Worm (Caenorhabditis elegans) whole organism, young adult: Measurements from ENCODE around the gene F29B9.5.
A peak's percentile ranks its signal among the peaks of the same experiment; 100 is the strongest.

ENCODE experiments used
- B0019.2 ChIP-seq: fragments of 200-800 bp; sonication (Bioruptor generic); conservative IDR thresholded peaks from 2 replicates; pipeline ENCODE4 v1.3.6; 2022; ENCODE audit warnings: missing genetic modification reagents, missing genetic modification characterization, missing compliant biosample characterization
- B0035.1 ChIP-seq: sonication (generic microtip); optimal IDR thresholded peaks from 2 replicates; lab custom pipeline; 2016; ENCODE audit warnings: missing genetic modification characterization, mild to moderate bottlenecking, missing compliant biosample characterization, missing genotype, missing genetic modification reagents
- F33H1.4 ChIP-seq: fragments of 200-800 bp; sonication (Bioruptor generic); IDR thresholded peaks from 2 replicates; pipeline ENCODE4 v1.3.6; 2022; ENCODE audit warnings: missing genetic modification reagents, missing genetic modification characterization, missing compliant biosample characterization
- F39B2.1 ChIP-seq: fragments of 200-800 bp; sonication (Bioruptor generic); IDR thresholded peaks from 2 replicates; pipeline ENCODE4 v1.3.6; 2022; ENCODE audit warnings: missing genetic modification reagents, missing genetic modification characterization, missing compliant biosample characterization
- F52B5.7 ChIP-seq: sonication (generic microtip); optimal IDR thresholded peaks from 2 replicates; lab custom pipeline; 2016; ENCODE audit warnings: mild to moderate bottlenecking, missing genetic modification characterization, missing compliant biosample characterization
- F55B11.4 ChIP-seq: sonication (generic microtip); optimal IDR thresholded peaks from 2 replicates; lab custom pipeline; 2016; ENCODE audit warnings: missing compliant biosample characterization, missing genetic modification characterization, borderline replicate concordance; ENCODE audit not compliant: insufficient read depth
- F57C9.4 ChIP-seq: sonication (generic microtip); optimal IDR thresholded peaks from 2 replicates; lab custom pipeline; 2017; ENCODE audit warnings: mild to moderate bottlenecking, missing genetic modification characterization, missing compliant biosample characterization
- T26A5.8 ChIP-seq: sonication (generic microtip); optimal IDR thresholded peaks from 2 replicates; lab custom pipeline; 2016; ENCODE audit warnings: missing genetic modification characterization, missing compliant biosample characterization
- Y53G8AR.9 ChIP-seq: fragments of 200-800 bp; sonication (Bioruptor generic); conservative IDR thresholded peaks from 2 replicates; pipeline ENCODE4 v1.3.6; 2022; ENCODE audit warnings: missing genetic modification reagents, missing genetic modification characterization, missing compliant biosample characterization
- Y67H2A.10 ChIP-seq: fragments of 200-800 bp; sonication (Bioruptor generic); conservative IDR thresholded peaks from 2 replicates; pipeline ENCODE4 v1.3.6; 2022; ENCODE audit warnings: missing genetic modification reagents, missing genetic modification characterization, missing compliant biosample characterization
- akir-1 ChIP-seq: fragments of 200-800 bp; sonication (Bioruptor generic); optimal IDR thresholded peaks from 2 replicates; lab custom pipeline; 2018; ENCODE audit warnings: mild to moderate bottlenecking, missing genetic modification characterization, moderate library complexity, missing compliant biosample characterization
- atf-7 ChIP-seq: sonication (generic microtip); optimal IDR thresholded peaks from 2 replicates; lab custom pipeline; 2017; ENCODE audit warnings: mild to moderate bottlenecking, missing genetic modification characterization, missing compliant biosample characterization
- bed-1 ChIP-seq: fragments of 200-800 bp; sonication (Bioruptor generic); IDR thresholded peaks from 2 replicates; pipeline ENCODE4 v1.3.6; 2022; ENCODE audit warnings: missing genetic modification reagents, missing genetic modification characterization, missing compliant biosample characterization
- cebp-2 ChIP-seq: fragments of 200-800 bp; sonication (Bioruptor generic); IDR thresholded peaks from 2 replicates; pipeline ENCODE4 v1.3.6; 2022; ENCODE audit warnings: missing genetic modification characterization, missing compliant biosample characterization
- chd-7 ChIP-seq: sonication (generic microtip); optimal IDR thresholded peaks from 2 replicates; lab custom pipeline; 2016; ENCODE audit warnings: mild to moderate bottlenecking, missing genetic modification characterization, moderate library complexity, missing compliant biosample characterization
- dox-1 ChIP-seq: fragments of 200-800 bp; sonication (Bioruptor generic); IDR thresholded peaks from 2 replicates; pipeline ENCODE4 v1.3.6; 2022; ENCODE audit warnings: missing genetic modification reagents, missing genetic modification characterization, missing compliant biosample characterization
- ets-4 ChIP-seq: fragments of 200-800 bp; sonication (Bioruptor generic); optimal IDR thresholded peaks from 2 replicates; lab custom pipeline; 2018; ENCODE audit warnings: mild to moderate bottlenecking, missing genetic modification characterization, missing compliant biosample characterization
- him-1 ChIP-seq: sonication (generic microtip); optimal IDR thresholded peaks from 2 replicates; lab custom pipeline; 2016; ENCODE audit warnings: missing genotype, missing genetic modification reagents, missing genetic modification characterization, missing compliant biosample characterization
- hlh-26 ChIP-seq: fragments of 200-800 bp; sonication (Bioruptor generic); conservative IDR thresholded peaks from 2 replicates; pipeline ENCODE4 v1.3.6; 2022; ENCODE audit warnings: missing genetic modification reagents, missing genetic modification characterization, missing compliant biosample characterization
- lin-26 ChIP-seq: fragments of 200-800 bp; sonication (Bioruptor generic); IDR thresholded peaks from 2 replicates; pipeline ENCODE4 v1.3.6; 2022; ENCODE audit warnings: missing genetic modification reagents, missing genetic modification characterization, missing compliant biosample characterization
- lin-54 ChIP-seq: fragments of 200-800 bp; sonication (Bioruptor generic); optimal IDR thresholded peaks from 2 replicates; lab custom pipeline; 2018; ENCODE audit warnings: mild to moderate bottlenecking, missing genetic modification characterization, missing compliant biosample characterization
- lir-1 ChIP-seq: fragments of 200-800 bp; sonication (Bioruptor generic); conservative IDR thresholded peaks from 2 replicates; pipeline ENCODE4 v1.3.6; 2022; ENCODE audit warnings: missing genetic modification reagents, missing genetic modification characterization, missing compliant biosample characterization
- lsy-27 ChIP-seq: sonication (generic microtip); optimal IDR thresholded peaks from 2 replicates; lab custom pipeline; 2017; ENCODE audit warnings: missing genetic modification characterization, mild to moderate bottlenecking, missing compliant biosample characterization, antibody characterized with exemption, missing genotype, borderline replicate concordance; ENCODE audit not compliant: insufficient read depth
- mel-28 ChIP-seq: sonication (generic microtip); optimal IDR thresholded peaks from 2 replicates; lab custom pipeline; 2016; ENCODE audit warnings: borderline replicate concordance, mild to moderate bottlenecking, missing genetic modification characterization, missing compliant biosample characterization
- pha-4 ChIP-seq: fragments of 150-350 bp; sonication (generic microtip); optimal IDR thresholded peaks from 2 replicates; lab custom pipeline; 2014; ENCODE audit warnings: missing biosample characterization, missing genetic modification reagents, missing genetic modification characterization
- rcor-1 ChIP-seq: fragments of 200-800 bp; sonication (Bioruptor generic); IDR thresholded peaks from 2 replicates; pipeline ENCODE4 v1.3.6; 2022; ENCODE audit warnings: missing genetic modification reagents, missing genetic modification characterization, missing compliant biosample characterization
- rec-8 ChIP-seq, 2 experiments: sonication (generic microtip); optimal IDR thresholded peaks; 2 replicates each; lab custom pipeline; 2016; ENCODE audit warnings: mild to moderate bottlenecking in 2 of 2, missing genetic modification characterization in 2 of 2, missing genetic modification reagents in 2 of 2, missing genotype in 2 of 2, missing biosample characterization in 1 of 2, missing compliant biosample characterization in 1 of 2, moderate library complexity in 1 of 2
- repo-1 ChIP-seq: sonication (generic microtip); optimal IDR thresholded peaks from 2 replicates; lab custom pipeline; 2017; ENCODE audit warnings: mild to moderate bottlenecking, missing genetic modification characterization, missing compliant biosample characterization
- rpc-1 ChIP-seq, 2 experiments: fragments of 150-350 bp in 1 of 2; sonication (generic microtip) in 1 of 2; optimal IDR thresholded peaks; 2 replicates each; lab custom pipeline; 2014 to 2018; ENCODE audit warnings: missing biosample characterization in 1 of 2, missing genetic modification characterization in 1 of 2, missing genetic modification reagents in 1 of 2, missing genotype in 1 of 2
- snpc-1.1 ChIP-seq: sonication (generic microtip); optimal IDR thresholded peaks from 2 replicates; lab custom pipeline; 2017; ENCODE audit warnings: missing genetic modification characterization, mild to moderate bottlenecking, missing compliant biosample characterization, antibody characterized with exemption, moderate library complexity, missing genotype, missing genetic modification reagents; ENCODE audit not compliant: insufficient read depth
- tlf-1 ChIP-seq: fragments of 200-800 bp; sonication (Bioruptor generic); optimal IDR thresholded peaks from 2 replicates; lab custom pipeline; 2018; ENCODE audit warnings: mild to moderate bottlenecking, missing genetic modification characterization, missing compliant biosample characterization
- zfh-2 ChIP-seq: fragments of 200-800 bp; sonication (Bioruptor generic); conservative IDR thresholded peaks from 2 replicates; pipeline ENCODE4 v1.3.6; 2022; ENCODE audit warnings: missing genetic modification reagents, missing genetic modification characterization, missing compliant biosample characterization
- ztf-18 ChIP-seq: sonication (generic microtip); optimal IDR thresholded peaks from 2 replicates; lab custom pipeline; 2016; ENCODE audit warnings: missing genotype, mild to moderate bottlenecking, missing genetic modification characterization, missing compliant biosample characterization

The F29B9.5 gene

DNA sequence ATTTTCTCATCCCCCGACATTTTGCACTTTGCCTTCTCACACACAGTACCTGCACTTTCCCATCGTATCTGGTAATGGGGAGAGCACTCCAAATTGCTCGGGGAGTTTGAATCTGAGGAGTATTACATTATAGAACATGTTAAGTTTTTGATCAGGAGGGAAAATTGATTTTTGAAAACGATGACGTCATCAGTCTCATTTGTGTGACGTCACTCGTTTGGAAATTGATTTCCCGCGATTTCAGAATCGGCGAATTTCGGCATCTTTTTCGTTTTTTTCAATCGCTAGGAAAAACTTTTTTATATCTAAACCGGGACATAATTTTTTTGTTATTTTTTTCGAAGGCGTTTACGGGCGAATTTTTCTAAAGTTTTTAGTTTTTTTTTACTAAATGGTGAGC, 21.1 kb downstream of the F29B9.5 start:
- TF ChIP-seq lir-1 (GFP tag; lab: Robert Waterston, UW) (no peak), him-1 (tag; lab: Kevin White, UChicago) (no peak), mel-28 (tag; lab: Kevin White, UChicago) (no peak), pha-4 (no peak), F33H1.4 (no peak), F39B2.1 (GFP tag; lab: Robert Waterston, UW) (no peak), repo-1 (tag; lab: Kevin White, UChicago) (no peak)
- TF ChIP-seq, all 124 proteins: peak for 0

DNA sequence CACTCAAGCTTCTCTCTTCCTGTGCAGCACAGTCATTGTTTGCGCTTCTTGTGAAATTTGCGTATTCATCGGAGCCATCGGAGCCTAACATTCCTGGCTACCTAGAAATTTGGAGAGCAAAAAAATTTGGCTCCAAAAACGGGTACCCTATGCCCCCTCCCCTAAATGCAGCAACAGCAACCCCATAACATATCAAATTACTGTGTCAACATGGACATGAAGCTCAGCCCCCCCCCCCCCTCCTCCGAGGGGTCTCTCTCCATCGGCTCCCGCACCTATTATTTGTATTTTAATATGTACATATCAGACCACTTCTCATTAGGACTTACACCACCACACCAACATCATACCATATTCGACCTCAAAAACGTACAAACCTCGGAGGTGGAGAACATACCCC, 22.1 kb downstream of the F29B9.5 start:
- no peak for TF ChIP-seq Y53G8AR.9 (GFP tag; lab: Robert Waterston, UW)
- no peak for TF ChIP-seq snpc-1.1 (tag; lab: Kevin White, UChicago)
- TF ChIP-seq akir-1 (GFP tag; lab: Kevin White, UChicago), result no peak
- TF ChIP-seq cebp-2 (GFP tag; lab: Robert Waterston, UW), result no peak
- no peak for TF ChIP-seq T26A5.8 (tag; lab: Kevin White, UChicago)
- TF ChIP-seq B0019.2 (GFP tag; lab: Robert Waterston, UW), result no peak
- TF ChIP-seq F52B5.7 (tag; lab: Kevin White, UChicago), result no peak
- peak; percentile 55; the same call in 1 of the 2 replicates for TF ChIP-seq zfh-2 (GFP tag; lab: Robert Waterston, UW)

DNA sequence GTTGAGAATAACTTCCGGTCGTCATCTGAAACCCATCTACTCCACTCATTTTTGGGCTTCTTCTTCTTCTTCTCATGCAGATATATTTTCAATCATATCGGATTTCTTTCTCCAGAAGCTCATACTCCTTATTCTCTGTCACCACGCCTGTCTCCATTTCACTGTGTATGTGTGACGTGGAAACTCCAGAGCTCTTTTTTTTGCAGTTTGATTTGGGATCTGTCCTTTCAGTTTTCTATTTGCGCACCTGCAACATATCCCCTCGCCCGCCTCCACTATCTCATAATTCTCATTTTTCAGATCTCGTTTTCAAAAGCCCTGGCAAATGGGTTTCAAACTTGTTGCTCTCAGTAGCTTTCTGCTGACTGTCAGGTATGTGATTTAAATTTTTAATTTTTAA, 26.5 kb downstream of the F29B9.5 start, which contains the start of gene kin-36:
Gene kin-36 (plus strand): TSS at position 301 of the 400 bp plus-strand sequence.
- no peak for TF ChIP-seq ztf-18 (tag; lab: Kevin White, UChicago)
- no peak for TF ChIP-seq cebp-2 (GFP tag; lab: Robert Waterston, UW)
- no peak for TF ChIP-seq rec-8 (tag; optimal IDR thresholded peaks at IDR 0.05; lab: Kevin White, UChicago)
- TF ChIP-seq rcor-1 (GFP tag; lab: Robert Waterston, UW), result no peak
- no peak for TF ChIP-seq bed-1 (GFP tag; lab: Robert Waterston, UW)
- TF ChIP-seq ets-4 (GFP tag; lab: Kevin White, UChicago), result no peak
- TF ChIP-seq B0035.1 (tag; lab: Kevin White, UChicago), result no peak
- no peak for TF ChIP-seq Y67H2A.10 (GFP tag; lab: Robert Waterston, UW)
- no peak for TF ChIP-seq lin-26 (GFP tag; lab: Robert Waterston, UW)
- TF ChIP-seq hlh-26, result no peak
- no peak for TF ChIP-seq lin-54
- no peak for TF ChIP-seq lsy-27
- no peak for TF ChIP-seq pha-4

DNA sequence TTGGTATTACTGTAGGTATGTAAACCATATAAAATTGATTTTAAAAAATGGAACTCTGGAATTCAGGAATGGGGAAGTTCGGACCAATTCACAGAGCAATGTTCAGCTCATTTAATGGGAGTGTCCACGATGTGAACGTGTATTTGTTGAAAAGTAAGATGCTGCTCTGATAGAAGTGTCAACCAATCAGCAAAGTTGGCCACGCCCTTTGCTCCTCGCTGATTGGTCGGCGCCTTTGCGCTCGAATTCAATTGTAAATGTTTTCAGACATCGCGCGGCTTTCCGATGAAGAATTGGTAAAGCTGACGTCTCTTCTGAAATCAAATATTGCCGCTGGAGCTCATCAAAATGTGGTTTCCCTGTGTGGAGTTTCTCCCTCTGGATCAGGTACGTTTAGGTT, 30.9 kb downstream of the F29B9.5 start:
- TF ChIP-seq chd-7 (tag; lab: Kevin White, UChicago) (no peak), tlf-1 (GFP tag; lab: Kevin White, UChicago) (no peak), F55B11.4 (tag; lab: Kevin White, UChicago) (no peak), atf-7 (tag; lab: Kevin White, UChicago) (no peak), dox-1 (GFP tag; lab: Robert Waterston, UW) (no peak), snpc-1.1 (tag; lab: Kevin White, UChicago) (no peak), rpc-1 (optimal IDR thresholded peaks at IDR 0.05; lab: Kevin White, UChicago) (no peak), rpc-1 (tag; optimal IDR thresholded peaks at IDR 0.05; lab: Kevin White, UChicago) (no peak), F57C9.4 (tag; lab: Kevin White, UChicago) (no peak)
- TF ChIP-seq, all 124 proteins: peak for 0
